Fruit fly (Drosophila melanogaster) whole organism, embryonic: ENCODE data around the gene Kaz-m1.
A peak's percentile ranks its signal among the peaks of the same experiment; 100 is the strongest.

ENCODE experiments used
- Asciz ChIP-seq: fragments of 200-800 bp; sonication (Bioruptor generic); optimal IDR thresholded peaks from 2 replicates; lab custom pipeline; 2017; ENCODE audit warnings: missing biosample characterization, mild to moderate bottlenecking, missing genetic modification characterization, missing genetic modification reagents
- B-H2 ChIP-seq: fragments of 200-800 bp; sonication (Bioruptor generic); optimal IDR thresholded peaks from 2 replicates; lab custom pipeline; 2018; ENCODE audit warnings: missing biosample characterization, mild to moderate bottlenecking, missing genetic modification characterization
- BtbVII ChIP-seq: fragments of 200-800 bp; sonication (Bioruptor generic); optimal IDR thresholded peaks from 3 replicates; lab custom pipeline; 2017; ENCODE audit warnings: missing biosample characterization, mild to moderate bottlenecking, missing genetic modification characterization
- CG12219 ChIP-seq: fragments of 200-800 bp; sonication (Bioruptor generic); optimal IDR thresholded peaks from 3 replicates; lab custom pipeline; 2018; ENCODE audit warnings: missing biosample characterization, mild to moderate bottlenecking, missing genetic modification characterization
- CG13894 ChIP-seq: fragments of 200-800 bp; sonication (Bioruptor generic); optimal IDR thresholded peaks from 3 replicates; lab custom pipeline; 2018; ENCODE audit warnings: missing biosample characterization, mild to moderate bottlenecking, missing genetic modification characterization, moderate library complexity
- CG17186 ChIP-seq: fragments of 200-800 bp; sonication (Bioruptor generic); optimal IDR thresholded peaks from 3 replicates; lab custom pipeline; 2017; ENCODE audit warnings: missing biosample characterization, missing genetic modification reagents, missing genetic modification characterization
- CG17568 ChIP-seq: fragments of 200-800 bp; sonication (Bioruptor generic); optimal IDR thresholded peaks from 2 replicates; lab custom pipeline; 2018; ENCODE audit warnings: missing biosample characterization, mild to moderate bottlenecking, missing genetic modification characterization, moderate library complexity
- CG17802 ChIP-seq: fragments of 200-800 bp; sonication (Bioruptor generic); optimal IDR thresholded peaks from 2 replicates; lab custom pipeline; 2018; ENCODE audit warnings: missing biosample characterization, mild to moderate bottlenecking, missing genetic modification characterization, moderate library complexity
- CG17829 ChIP-seq: fragments of 200-800 bp; optimal IDR thresholded peaks from 2 replicates; lab custom pipeline; 2019; ENCODE audit warnings: missing biosample characterization, mild to moderate bottlenecking, missing genetic modification characterization, moderate library complexity
- CG2116 ChIP-seq: fragments of 200-800 bp; sonication (Bioruptor generic); optimal IDR thresholded peaks from 3 replicates; lab custom pipeline; 2018; ENCODE audit warnings: missing biosample characterization, mild to moderate bottlenecking, missing genetic modification characterization
- CG2202 ChIP-seq: fragments of 200-800 bp; sonication (Bioruptor generic); optimal IDR thresholded peaks from 2 replicates; lab custom pipeline; 2018; ENCODE audit warnings: missing biosample characterization, mild to moderate bottlenecking, missing genetic modification characterization
- CG3847 ChIP-seq: fragments of 200-800 bp; sonication (Bioruptor generic); IDR thresholded peaks from 2 replicates; pipeline ENCODE4 v1.3.6; 2022; ENCODE audit warnings: missing biosample characterization, missing genetic modification characterization
- CG4424 ChIP-seq: fragments of 200-800 bp; sonication (Bioruptor generic); optimal IDR thresholded peaks from 3 replicates; lab custom pipeline; 2016; ENCODE audit warnings: missing biosample characterization, missing genetic modification characterization
- CG6813 ChIP-seq: fragments of 200-800 bp; sonication (Bioruptor generic); optimal IDR thresholded peaks from 2 replicates; lab custom pipeline; 2017; ENCODE audit warnings: missing biosample characterization, missing genetic modification characterization, mild to moderate bottlenecking, moderate library complexity, missing genetic modification reagents
- CG8281 ChIP-seq: fragments of 200-800 bp; sonication (Bioruptor generic); optimal IDR thresholded peaks from 2 replicates; lab custom pipeline; 2018; ENCODE audit warnings: missing biosample characterization, mild to moderate bottlenecking, missing genetic modification characterization, moderate library complexity
- CG8359 ChIP-seq: fragments of 200-800 bp; sonication (Bioruptor generic); optimal IDR thresholded peaks from 2 replicates; lab custom pipeline; 2017; ENCODE audit warnings: missing biosample characterization, mild to moderate bottlenecking, missing genetic modification characterization, borderline replicate concordance
- CG9437 ChIP-seq: fragments of 200-800 bp; sonication (Bioruptor generic); optimal IDR thresholded peaks from 2 replicates; lab custom pipeline; 2018; ENCODE audit warnings: missing biosample characterization, mild to moderate bottlenecking, missing genetic modification characterization
- CG9932 ChIP-seq: fragments of 200-800 bp; sonication (Bioruptor generic); IDR thresholded peaks from 2 replicates; pipeline ENCODE4 v1.3.6; 2022; ENCODE audit warnings: missing biosample characterization, missing genetic modification characterization
- CTCF ChIP-seq: fragments of 200-800 bp; sonication (Bioruptor generic); optimal IDR thresholded peaks from 2 replicates; lab custom pipeline; 2017; ENCODE audit warnings: missing biosample characterization, mild to moderate bottlenecking, missing genetic modification characterization, moderate library complexity
- Chrac-16 ChIP-seq: fragments of 200-800 bp; sonication (Bioruptor generic); optimal IDR thresholded peaks from 3 replicates; lab custom pipeline; 2016; ENCODE audit warnings: missing biosample characterization, missing genetic modification characterization
- Dad ChIP-seq: fragments of 200-800 bp; sonication (Bioruptor generic); optimal IDR thresholded peaks from 3 replicates; lab custom pipeline; 2016; ENCODE audit warnings: missing biosample characterization, missing genetic modification characterization
- ERR ChIP-seq: fragments of 200-800 bp; sonication (Bioruptor generic); optimal IDR thresholded peaks from 2 replicates; lab custom pipeline; 2016; ENCODE audit warnings: missing biosample characterization, missing genetic modification characterization
- Hey ChIP-seq: fragments of 200-800 bp; sonication (Bioruptor generic); optimal IDR thresholded peaks from 3 replicates; lab custom pipeline; 2018; ENCODE audit warnings: missing biosample characterization, mild to moderate bottlenecking, missing genetic modification characterization
- Jarid2 ChIP-seq: fragments of 200-800 bp; sonication (Bioruptor generic); optimal IDR thresholded peaks from 3 replicates; lab custom pipeline; 2017; ENCODE audit warnings: mild to moderate bottlenecking, missing biosample characterization, missing genetic modification reagents, missing genetic modification characterization
- MTF-1 ChIP-seq: fragments of 200-800 bp; sonication (Bioruptor generic); optimal IDR thresholded peaks from 2 replicates; lab custom pipeline; 2018; ENCODE audit warnings: missing biosample characterization, mild to moderate bottlenecking, missing genetic modification characterization, borderline replicate concordance
- NfI ChIP-seq: fragments of 200-800 bp; sonication (Bioruptor generic); optimal IDR thresholded peaks from 3 replicates; lab custom pipeline; 2018; ENCODE audit warnings: missing biosample characterization, mild to moderate bottlenecking, missing genetic modification characterization, moderate library complexity
- Ravus ChIP-seq: fragments of 200-800 bp; sonication (Bioruptor generic); IDR thresholded peaks from 2 replicates; pipeline ENCODE4 v1.3.6; 2022; ENCODE audit warnings: missing biosample characterization, missing genetic modification characterization
- Six4 ChIP-seq: fragments of 200-800 bp; sonication (Bioruptor generic); optimal IDR thresholded peaks from 2 replicates; lab custom pipeline; 2016; ENCODE audit warnings: missing biosample characterization, missing genetic modification characterization
- Sox102F ChIP-seq: fragments of 200-800 bp; sonication (Bioruptor generic); optimal IDR thresholded peaks from 2 replicates; lab custom pipeline; 2018; ENCODE audit warnings: missing biosample characterization, mild to moderate bottlenecking, missing genetic modification characterization, moderate library complexity
- Ssrp ChIP-seq: fragments of 200-800 bp; sonication (Bioruptor generic); optimal IDR thresholded peaks from 2 replicates; lab custom pipeline; 2018; ENCODE audit warnings: missing biosample characterization, mild to moderate bottlenecking, missing genetic modification characterization, moderate library complexity
- Taf1 ChIP-seq: fragments of 200-800 bp; sonication (Bioruptor generic); IDR thresholded peaks from 2 replicates; pipeline ENCODE4 v1.3.6; 2022; ENCODE audit warnings: missing biosample characterization, missing genetic modification characterization
- Vsx1 ChIP-seq: fragments of 200-800 bp; sonication (Bioruptor generic); optimal IDR thresholded peaks from 2 replicates; lab custom pipeline; 2017; ENCODE audit warnings: missing biosample characterization, mild to moderate bottlenecking, missing genetic modification characterization, missing genetic modification reagents
- aop ChIP-seq: fragments of 200-800 bp; sonication (Bioruptor generic); IDR thresholded peaks from 2 replicates; pipeline ENCODE4 v1.3.6; 2022; ENCODE audit warnings: missing biosample characterization, missing genetic modification characterization
- caup ChIP-seq: fragments of 200-800 bp; sonication (Bioruptor generic); optimal IDR thresholded peaks from 3 replicates; lab custom pipeline; 2017; ENCODE audit warnings: missing biosample characterization, mild to moderate bottlenecking, missing genetic modification characterization, moderate library complexity; ENCODE audit not compliant: severe bottlenecking
- chif ChIP-seq, 2 experiments: fragments of 200-800 bp; sonication (Bioruptor generic); optimal IDR thresholded peaks; 3 replicates each; lab custom pipeline; 2016; ENCODE audit warnings: missing biosample characterization in 2 of 2, missing genetic modification characterization in 2 of 2
- corto ChIP-seq: fragments of 200-800 bp; sonication (Bioruptor generic); optimal IDR thresholded peaks from 2 replicates; lab custom pipeline; 2016; ENCODE audit warnings: missing biosample characterization, mild to moderate bottlenecking, missing genetic modification characterization, moderate library complexity
- hbn ChIP-seq: fragments of 200-800 bp; sonication (Bioruptor generic); IDR thresholded peaks from 2 replicates; pipeline ENCODE4 v1.3.6; 2022; ENCODE audit warnings: missing biosample characterization, missing genetic modification characterization; ENCODE audit not compliant: partially characterized antibody
- hkb ChIP-seq, 2 experiments: fragments of 200-800 bp in 1 of 2; fragments of >200 bp in 1 of 2; sonication (Bioruptor generic) in 1 of 2; IDR thresholded peaks in 1 of 2; optimal IDR thresholded peaks in 1 of 2; 2 replicates each; pipeline versions ENCODE4 v1.3.6 to Lab custom; 2017 to 2022; ENCODE audit warnings: missing biosample characterization in 1 of 2, missing genetic modification characterization in 1 of 2
- hth ChIP-seq: fragments of >200 bp; optimal IDR thresholded peaks from 2 replicates; lab custom pipeline; 2017; ENCODE audit warnings: inconsistent platforms
- lilli ChIP-seq: fragments of 200-800 bp; sonication (Bioruptor generic); optimal IDR thresholded peaks from 3 replicates; lab custom pipeline; 2016; ENCODE audit warnings: missing biosample characterization, missing genetic modification characterization
- pan ChIP-seq, 4 experiments: fragments of >200 bp in 3 of 4; fragments of 200-800 bp in 1 of 4; sonication (Bioruptor generic) in 1 of 4; optimal IDR thresholded peaks in 3 of 4; IDR thresholded peaks in 1 of 4; 2 replicates each; pipeline versions ENCODE4 v1.3.6 to Lab custom; 2017 to 2022; ENCODE audit warnings: missing biosample characterization in 2 of 4, missing genetic modification characterization in 2 of 4, mixed read lengths in 1 of 4
- pzg ChIP-seq: fragments of 200-800 bp; sonication (Bioruptor generic); optimal IDR thresholded peaks from 3 replicates; lab custom pipeline; 2018; ENCODE audit warnings: missing biosample characterization, mild to moderate bottlenecking, missing genetic modification characterization, moderate library complexity
- repo ChIP-seq: fragments of 200-800 bp; sonication (Bioruptor generic); optimal IDR thresholded peaks from 2 replicates; lab custom pipeline; 2016; ENCODE audit warnings: missing biosample characterization, missing genetic modification characterization
- rib ChIP-seq: fragments of 200-800 bp; sonication (Bioruptor generic); IDR thresholded peaks from 2 replicates; pipeline ENCODE4 v1.3.6; 2022; ENCODE audit warnings: missing biosample characterization, missing genetic modification characterization
- slbo ChIP-seq: fragments of 200-800 bp; sonication (Bioruptor generic); IDR thresholded peaks from 2 replicates; pipeline ENCODE4 v1.3.6; 2022; ENCODE audit warnings: missing biosample characterization, missing genetic modification characterization
- wdn ChIP-seq: fragments of 200-800 bp; sonication (Bioruptor generic); IDR thresholded peaks from 2 replicates; pipeline ENCODE4 v1.3.6; 2022; ENCODE audit warnings: missing biosample characterization, missing genetic modification characterization

Kaz-m1 gene

dm6 chr3R:26036153-26037144 is 21.9 kb downstream of the Kaz-m1 start:
- TF ChIP-seq Vsx1 (GFP tag; lab: Kevin White, UChicago) (peak; percentile 70), hkb (optimal IDR thresholded peaks at IDR 0.05; lab: Kevin White, UChicago) (no peak), hkb (GFP tag; IDR thresholded peaks at IDR 0.05; lab: Robert Waterston, UW) (no peak; the same call in 1 of the 2 replicates), Hey (tag; lab: Kevin White, UChicago) (no peak), ERR (no peak), Six4 (peak; percentile 74), hbn (GFP tag; lab: Robert Waterston, UW) (0 out of 2 replicates have a peak, but pooled peaks have one; percentile 25), Taf1 (GFP tag; lab: Robert Waterston, UW) (no peak), BtbVII (peak; percentile 50), caup (peak; percentile 37), aop (GFP tag; lab: Robert Waterston, UW) (no peak), pan (optimal IDR thresholded peaks at IDR 0.05; lab: Kevin White, UChicago) (no peak), pan (GFP tag; optimal IDR thresholded peaks at IDR 0.05 in 1 of 2, IDR thresholded peaks at IDR 0.05 in 1 of 2) (peak in 1 of 2 experiments; percentile 29), CG8281 (tag; lab: Kevin White, UChicago) (peak; percentile 77), wdn (GFP tag; lab: Robert Waterston, UW) (no peak), pzg (GFP tag; lab: Kevin White, UChicago) (no peak), Asciz (GFP tag; lab: Kevin White, UChicago) (peak; percentile 89), Ravus (GFP tag; lab: Robert Waterston, UW) (no peak), hth (lab: Kevin White, UChicago) (no peak), CG6813 (GFP tag; lab: Kevin White, UChicago) (peak; percentile 84), CG13894 (tag; lab: Kevin White, UChicago) (no peak), corto (GFP tag; lab: Kevin White, UChicago) (peak; percentile 75), chif (GFP tag; optimal IDR thresholded peaks at IDR 0.05; lab: Kevin White, UChicago) (peak; percentile 40 to 89), CG4424 (GFP tag; lab: Kevin White, UChicago) (peak; percentile 87), lilli (GFP tag; lab: Kevin White, UChicago) (peak; percentile 46), Sox102F (GFP tag; lab: Kevin White, UChicago) (peak; percentile 87), Ssrp (peak; percentile 96), CG9437 (peak; percentile 89), repo (GFP tag; lab: Kevin White, UChicago) (no peak), Chrac-16 (GFP tag; lab: Kevin White, UChicago) (peak; percentile 86), CG8359 (GFP tag; lab: Kevin White, UChicago) (peak; percentile 89), CG3847 (GFP tag; lab: Robert Waterston, UW) (no peak), Dad (peak; percentile 62), CG17802 (tag; lab: Kevin White, UChicago) (peak; percentile 64), CG17829 (tag; lab: Kevin White, UChicago) (peak; percentile 98), CG17186 (GFP tag; lab: Kevin White, UChicago) (peak; percentile 58), CTCF (GFP tag; lab: Kevin White, UChicago) (peak; percentile 57), NfI (GFP tag; lab: Kevin White, UChicago) (peak; percentile 61), CG17568 (GFP tag; lab: Kevin White, UChicago) (peak; percentile 82), CG9932 (GFP tag; lab: Robert Waterston, UW) (no peak), Jarid2 (GFP tag; lab: Kevin White, UChicago) (peak; percentile 63), CG12219 (peak; percentile 87), slbo (no peak), MTF-1 (peak; percentile 67), rib (GFP tag; lab: Robert Waterston, UW) (no peak), CG2202 (tag; lab: Kevin White, UChicago) (peak; percentile 96), CG2116 (GFP tag; lab: Kevin White, UChicago) (peak; percentile 70), B-H2 (no peak)
